Fruit fly (Drosophila melanogaster) whole organism, embryonic: ENCODE results near the gene CG5157.

Source experiments
- BEAF-32 ChIP-seq: fragments of 200-800 bp; sonication (Bioruptor generic); optimal IDR thresholded peaks from 3 replicates; lab custom pipeline; 2017; ENCODE audit warnings: missing biosample characterization, missing genetic modification characterization, mild to moderate bottlenecking, moderate library complexity, missing genetic modification reagents
- CG10209 ChIP-seq: fragments of 200-800 bp; sonication (Bioruptor generic); optimal IDR thresholded peaks from 3 replicates; lab custom pipeline; 2017; ENCODE audit warnings: missing biosample characterization, mild to moderate bottlenecking, missing genetic modification characterization, missing genetic modification reagents
- CG11398 ChIP-seq: fragments of 200-800 bp; sonication (Bioruptor generic); optimal IDR thresholded peaks from 2 replicates; lab custom pipeline; 2016; ENCODE audit warnings: missing biosample characterization, missing genetic modification characterization
- CG11560 ChIP-seq: fragments of 200-800 bp; sonication (Bioruptor generic); IDR thresholded peaks from 3 replicates; pipeline ENCODE4 v1.3.6; 2022; ENCODE audit warnings: missing biosample characterization, missing genetic modification characterization
- CG12219 ChIP-seq: fragments of 200-800 bp; sonication (Bioruptor generic); optimal IDR thresholded peaks from 3 replicates; lab custom pipeline; 2018; ENCODE audit warnings: missing biosample characterization, mild to moderate bottlenecking, missing genetic modification characterization
- CG13287 ChIP-seq: fragments of 200-800 bp; sonication (Bioruptor generic); IDR thresholded peaks from 2 replicates; pipeline ENCODE4 v1.3.6; 2022; ENCODE audit warnings: missing biosample characterization, missing genetic modification characterization; ENCODE audit not compliant: partially characterized antibody
- CG13424 ChIP-seq: fragments of 200-800 bp; sonication (Bioruptor generic); optimal IDR thresholded peaks from 2 replicates; lab custom pipeline; 2019; ENCODE audit warnings: missing biosample characterization, mild to moderate bottlenecking, missing genetic modification characterization, moderate library complexity
- CG15479 ChIP-seq: fragments of 200-800 bp; sonication (Bioruptor generic); optimal IDR thresholded peaks from 3 replicates; lab custom pipeline; 2019; ENCODE audit warnings: missing biosample characterization, mild to moderate bottlenecking, missing genetic modification characterization, moderate library complexity
- CG17829 ChIP-seq: fragments of 200-800 bp; optimal IDR thresholded peaks from 2 replicates; lab custom pipeline; 2019; ENCODE audit warnings: missing biosample characterization, mild to moderate bottlenecking, missing genetic modification characterization, moderate library complexity
- CG18262 ChIP-seq: fragments of 200-800 bp; optimal IDR thresholded peaks from 3 replicates; lab custom pipeline; 2019; ENCODE audit warnings: missing biosample characterization, mild to moderate bottlenecking, missing genetic modification characterization, moderate library complexity
- CG30403 ChIP-seq: fragments of 200-800 bp; sonication (Bioruptor generic); optimal IDR thresholded peaks from 3 replicates; lab custom pipeline; 2016; ENCODE audit warnings: missing biosample characterization, missing genetic modification characterization
- CG31441 ChIP-seq: fragments of 200-800 bp; sonication (Bioruptor generic); IDR thresholded peaks from 2 replicates; pipeline ENCODE4 v1.3.6; 2022; ENCODE audit warnings: missing biosample characterization, missing genetic modification characterization
- CG4707 ChIP-seq: fragments of 200-800 bp; sonication (Bioruptor generic); optimal IDR thresholded peaks from 2 replicates; lab custom pipeline; 2018; ENCODE audit warnings: missing biosample characterization, mild to moderate bottlenecking, missing genetic modification characterization, moderate library complexity
- CG6765 ChIP-seq: fragments of 200-800 bp; sonication (Bioruptor generic); optimal IDR thresholded peaks from 3 replicates; lab custom pipeline; 2017; ENCODE audit warnings: missing biosample characterization, mild to moderate bottlenecking, missing genetic modification characterization
- CG6854 ChIP-seq: fragments of 200-800 bp; sonication (Bioruptor generic); optimal IDR thresholded peaks from 3 replicates; lab custom pipeline; 2017; ENCODE audit warnings: missing biosample characterization, mild to moderate bottlenecking, missing genetic modification characterization
- CG7357 ChIP-seq: fragments of 200-800 bp; sonication (Bioruptor generic); IDR thresholded peaks from 3 replicates; pipeline ENCODE4 v1.3.6; 2022; ENCODE audit warnings: missing biosample characterization, missing genetic modification characterization
- CG7372 ChIP-seq: fragments of 200-800 bp; sonication (Bioruptor generic); IDR thresholded peaks from 2 replicates; pipeline ENCODE4 v1.3.6; 2022; ENCODE audit warnings: missing biosample characterization, missing genetic modification characterization
- CG8359 ChIP-seq: fragments of 200-800 bp; sonication (Bioruptor generic); optimal IDR thresholded peaks from 2 replicates; lab custom pipeline; 2017; ENCODE audit warnings: missing biosample characterization, mild to moderate bottlenecking, missing genetic modification characterization, borderline replicate concordance
- Deaf1 ChIP-seq: fragments of 200-800 bp; optimal IDR thresholded peaks from 3 replicates; lab custom pipeline; 2019; ENCODE audit warnings: missing biosample characterization, mild to moderate bottlenecking, missing genetic modification characterization, moderate library complexity
- Doc3 ChIP-seq: fragments of 200-800 bp; sonication (Bioruptor generic); IDR thresholded peaks from 3 replicates; pipeline ENCODE4 v1.3.6; 2022; ENCODE audit warnings: missing biosample characterization, missing genetic modification characterization; ENCODE audit not compliant: partially characterized antibody
- Dref ChIP-seq: fragments of 200-800 bp; sonication (Bioruptor generic); IDR thresholded peaks from 2 replicates; pipeline ENCODE4 v1.3.6; 2022; ENCODE audit warnings: missing biosample characterization, missing genetic modification characterization
- Ets65A ChIP-seq: fragments of 200-800 bp; sonication (Bioruptor generic); peaks from one replicate; lab custom pipeline; 2016; ENCODE audit warnings: missing biosample characterization, missing genetic modification characterization
- Fer3 ChIP-seq: fragments of 200-800 bp; sonication (Bioruptor generic); optimal IDR thresholded peaks from 2 replicates; lab custom pipeline; 2018; ENCODE audit warnings: missing biosample characterization, mild to moderate bottlenecking, missing genetic modification characterization, moderate library complexity
- HHEX ChIP-seq: fragments of 200-800 bp; sonication (Bioruptor generic); optimal IDR thresholded peaks from 3 replicates; lab custom pipeline; 2017; ENCODE audit warnings: missing biosample characterization, mild to moderate bottlenecking, missing genetic modification characterization, missing genetic modification reagents
- Hmx ChIP-seq: fragments of 200-800 bp; sonication (Bioruptor generic); optimal IDR thresholded peaks from 2 replicates; lab custom pipeline; 2016; ENCODE audit warnings: missing biosample characterization, missing genetic modification characterization
- Kr ChIP-seq: fragments of 200-800 bp; sonication (Bioruptor generic); optimal IDR thresholded peaks from 2 replicates; lab custom pipeline; 2017; ENCODE audit warnings: missing biosample characterization, mild to moderate bottlenecking, missing genetic modification characterization
- Mes4 ChIP-seq: fragments of 200-800 bp; sonication (Bioruptor generic); optimal IDR thresholded peaks from 2 replicates; lab custom pipeline; 2016; ENCODE audit warnings: missing biosample characterization, missing genetic modification characterization
- Myb ChIP-seq: fragments of 200-800 bp; sonication (Bioruptor generic); optimal IDR thresholded peaks from 2 replicates; lab custom pipeline; 2016; ENCODE audit warnings: missing biosample characterization, missing genetic modification characterization
- Oli ChIP-seq: fragments of 200-800 bp; sonication (Bioruptor generic); optimal IDR thresholded peaks from 2 replicates; lab custom pipeline; 2018; ENCODE audit warnings: missing biosample characterization, mild to moderate bottlenecking, missing genetic modification characterization, moderate library complexity
- Ssrp ChIP-seq: fragments of 200-800 bp; sonication (Bioruptor generic); optimal IDR thresholded peaks from 2 replicates; lab custom pipeline; 2018; ENCODE audit warnings: missing biosample characterization, mild to moderate bottlenecking, missing genetic modification characterization, moderate library complexity
- Trl ChIP-seq, 3 experiments: fragments of >200 bp in 2 of 3; fragments of 200-800 bp in 1 of 3; sonication (Bioruptor generic) in 1 of 3; optimal IDR thresholded peaks; 2 replicates in 1 of 3; 3 replicates in 2 of 3; lab custom pipeline; 2016 to 2017; ENCODE audit warnings: missing biosample characterization in 1 of 3, missing genetic modification characterization in 1 of 3
- Xbp1 ChIP-seq: fragments of 200-800 bp; sonication (Bioruptor generic); optimal IDR thresholded peaks from 3 replicates; lab custom pipeline; 2016; ENCODE audit warnings: missing biosample characterization, mild to moderate bottlenecking, missing genetic modification characterization
- ab ChIP-seq: fragments of 200-800 bp; sonication (Bioruptor generic); optimal IDR thresholded peaks from 2 replicates; lab custom pipeline; 2016; ENCODE audit warnings: missing biosample characterization, missing genetic modification characterization
- bsh ChIP-seq, 2 experiments: fragments of 200-800 bp; sonication (Bioruptor generic); optimal IDR thresholded peaks; 2 replicates each; lab custom pipeline; 2017 to 2018; ENCODE audit warnings: mild to moderate bottlenecking in 2 of 2, missing biosample characterization in 2 of 2, missing genetic modification characterization in 2 of 2, moderate library complexity in 1 of 2
- emc ChIP-seq: fragments of 200-800 bp; sonication (Bioruptor generic); optimal IDR thresholded peaks from 2 replicates; lab custom pipeline; 2016; ENCODE audit warnings: missing biosample characterization, missing genetic modification characterization
- fd3F ChIP-seq: fragments of 200-800 bp; sonication (Bioruptor generic); optimal IDR thresholded peaks from 2 replicates; lab custom pipeline; 2018; ENCODE audit warnings: missing biosample characterization, mild to moderate bottlenecking, missing genetic modification characterization, moderate library complexity
- ftz-f1 ChIP-seq: fragments of 200-800 bp; sonication (Bioruptor generic); optimal IDR thresholded peaks from 2 replicates; lab custom pipeline; 2016; ENCODE audit warnings: missing biosample characterization, missing genetic modification characterization
- maf-S ChIP-seq: fragments of 200-800 bp; sonication (Bioruptor generic); optimal IDR thresholded peaks from 2 replicates; lab custom pipeline; 2016; ENCODE audit warnings: missing biosample characterization, missing genetic modification characterization
- mld ChIP-seq: fragments of 200-800 bp; sonication (Bioruptor generic); IDR thresholded peaks from 3 replicates; pipeline ENCODE4 v1.3.6; 2022; ENCODE audit warnings: missing biosample characterization, missing genetic modification characterization; ENCODE audit not compliant: partially characterized antibody
- nerfin-1 ChIP-seq: fragments of 200-800 bp; sonication (Bioruptor generic); optimal IDR thresholded peaks from 3 replicates; lab custom pipeline; 2019; ENCODE audit warnings: missing biosample characterization, mild to moderate bottlenecking, missing genetic modification characterization, moderate library complexity
- nerfin-2 ChIP-seq: fragments of 200-800 bp; sonication (Bioruptor generic); IDR thresholded peaks from 2 replicates; pipeline ENCODE4 v1.3.6; 2022; ENCODE audit warnings: missing biosample characterization, missing genetic modification characterization; ENCODE audit not compliant: partially characterized antibody
- otp ChIP-seq: fragments of 200-800 bp; sonication (Bioruptor generic); IDR thresholded peaks from 3 replicates; pipeline ENCODE4, ENCODE4 v1.3.6; 2022; ENCODE audit warnings: missing biosample characterization, missing genetic modification characterization
- pita ChIP-seq: fragments of 200-800 bp; sonication (Bioruptor generic); optimal IDR thresholded peaks from 2 replicates; lab custom pipeline; 2017; ENCODE audit warnings: missing biosample characterization, mild to moderate bottlenecking, missing genetic modification characterization
- prd ChIP-seq, 3 experiments: fragments of >200 bp in 2 of 3; fragments of 200-800 bp in 1 of 3; sonication (Bioruptor generic) in 1 of 3; optimal IDR thresholded peaks in 2 of 3; IDR thresholded peaks in 1 of 3; 2 replicates in 2 of 3; 3 replicates in 1 of 3; pipeline versions ENCODE4 v1.3.6 to Lab custom; 2017 to 2022; ENCODE audit warnings: missing biosample characterization in 1 of 3, missing genetic modification characterization in 1 of 3
- sc ChIP-seq, 3 experiments: fragments of >200 bp in 2 of 3; fragments of 200-800 bp in 1 of 3; sonication (Bioruptor generic) in 1 of 3; optimal IDR thresholded peaks; 2 replicates in 2 of 3; 3 replicates in 1 of 3; lab custom pipeline; 2017; ENCODE audit warnings: mild to moderate bottlenecking in 1 of 3, missing biosample characterization in 1 of 3, missing genetic modification characterization in 1 of 3, missing genetic modification reagents in 1 of 3
- sim ChIP-seq: fragments of 200-800 bp; sonication (Bioruptor generic); IDR thresholded peaks from 2 replicates; pipeline ENCODE4 v1.3.6; 2022; ENCODE audit warnings: missing biosample characterization, missing genetic modification characterization
- yki ChIP-seq: fragments of >200 bp; optimal IDR thresholded peaks from 3 replicates; lab custom pipeline; 2018
- zf30C ChIP-seq: fragments of 200-800 bp; sonication (Bioruptor generic); optimal IDR thresholded peaks from 3 replicates; lab custom pipeline; 2018; ENCODE audit warnings: missing biosample characterization, mild to moderate bottlenecking, missing genetic modification characterization
- zfh1 ChIP-seq: fragments of 200-800 bp; sonication (Bioruptor generic); IDR thresholded peaks from 3 replicates; pipeline ENCODE4 v1.3.6; 2022; ENCODE audit warnings: missing biosample characterization, missing genetic modification characterization

CG5157 gene

DNA sequence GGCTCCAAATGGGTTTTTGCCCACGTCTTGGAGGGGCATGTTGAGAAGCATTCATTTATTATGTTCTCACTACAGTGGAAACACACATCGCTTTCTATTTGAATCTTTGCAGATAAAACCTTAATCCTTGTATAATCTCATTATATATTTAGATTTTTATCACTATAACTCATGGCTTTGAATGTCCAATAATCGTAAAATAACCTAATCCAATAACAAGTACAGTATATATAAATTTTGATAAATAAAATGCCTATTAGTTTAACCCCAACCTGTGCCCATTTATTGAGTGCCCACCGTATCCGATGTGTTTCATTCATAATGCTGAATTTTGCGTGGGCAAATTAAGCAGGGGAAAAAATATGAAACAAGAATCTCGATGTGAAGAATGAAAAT is 8.9 kb upstream of the CG5157 start (continued):
- no peak for TF ChIP-seq mld (GFP tag; lab: Robert Waterston, UW)
- TF ChIP-seq Trl (optimal IDR thresholded peaks at IDR 0.05; lab: Kevin White, UChicago): no peak
- TF ChIP-seq Trl (GFP tag; optimal IDR thresholded peaks at IDR 0.05; lab: Kevin White, UChicago): no peak
- TF ChIP-seq zfh1 (GFP tag; lab: Robert Waterston, UW): no peak
- no peak for TF ChIP-seq bsh (GFP tag; optimal IDR thresholded peaks at IDR 0.05; lab: Kevin White, UChicago)
- no peak for TF ChIP-seq Doc3 (GFP tag; lab: Robert Waterston, UW)
- TF ChIP-seq CG31441 (GFP tag; lab: Robert Waterston, UW): peak; percentile 34; the same call in 1 of the 2 replicates
- peak; percentile 44 for TF ChIP-seq CG30403 (GFP tag; lab: Kevin White, UChicago)
- TF ChIP-seq ftz-f1 (GFP tag; lab: Kevin White, UChicago): no peak
- TF ChIP-seq Hmx (GFP tag; lab: Kevin White, UChicago): no peak
- no peak for TF ChIP-seq CG11398 (GFP tag; lab: Kevin White, UChicago)
- peak; percentile 71 for TF ChIP-seq Fer3 (tag; lab: Kevin White, UChicago)
- TF ChIP-seq CG18262 (tag; lab: Kevin White, UChicago): peak; percentile 6
- TF ChIP-seq CG6854: no peak
- TF ChIP-seq nerfin-1 (tag; lab: Kevin White, UChicago): no peak
- TF ChIP-seq sim (GFP tag; lab: Robert Waterston, UW): no peak
- peak; percentile 1 for TF ChIP-seq Deaf1 (tag; lab: Kevin White, UChicago)
- peak; percentile 33 for TF ChIP-seq CG6765 (GFP tag; lab: Kevin White, UChicago)
- no peak for TF ChIP-seq CG4707
- no peak for TF ChIP-seq ab (GFP tag; lab: Kevin White, UChicago)
- TF ChIP-seq BEAF-32 (GFP tag; lab: Kevin White, UChicago): no peak
- TF ChIP-seq zf30C (GFP tag; lab: Kevin White, UChicago): no peak
- peak; percentile 54 for TF ChIP-seq fd3F (GFP tag; lab: Kevin White, UChicago)
- no peak for TF ChIP-seq emc (GFP tag; lab: Kevin White, UChicago)
- no peak for TF ChIP-seq Myb (GFP tag; lab: Kevin White, UChicago)
- no peak for TF ChIP-seq CG12219
- TF ChIP-seq Oli: peak; percentile 25
- 0 out of 3 replicates have a peak, but pooled peaks have one; percentile 17 for TF ChIP-seq CG7357
- TF ChIP-seq CG17829: no peak
- TF ChIP-seq CG10209 (GFP tag; lab: Kevin White, UChicago): peak; percentile 29
- no peak for TF ChIP-seq pita
- no peak for TF ChIP-seq CG8359 (GFP tag; lab: Kevin White, UChicago)
- no peak for TF ChIP-seq Dref
- no peak for TF ChIP-seq yki (lab: Kevin White, UChicago)
- no peak for TF ChIP-seq sc (optimal IDR thresholded peaks at IDR 0.05; lab: Kevin White, UChicago)
- TF ChIP-seq sc (GFP tag; optimal IDR thresholded peaks at IDR 0.05; lab: Kevin White, UChicago): no peak
- TF ChIP-seq Mes4: no peak
- peak; percentile 21 for TF ChIP-seq Xbp1
- no peak for TF ChIP-seq CG15479
- 0 out of 2 replicates have a peak, but pooled peaks have one; percentile 25 for TF ChIP-seq CG7372
- no peak for TF ChIP-seq HHEX (GFP tag; lab: Kevin White, UChicago)
- TF ChIP-seq otp (GFP tag; lab: Robert Waterston, UW): no peak
- no peak for TF ChIP-seq prd (optimal IDR thresholded peaks at IDR 0.05; lab: Kevin White, UChicago)
- TF ChIP-seq prd (GFP tag; IDR thresholded peaks at IDR 0.05; lab: Robert Waterston, UW): no peak
- peak; percentile 55 for TF ChIP-seq CG13424 (tag; lab: Kevin White, UChicago)
- no peak for TF ChIP-seq CG13287
- no peak for TF ChIP-seq nerfin-2 (GFP tag; lab: Robert Waterston, UW)
- no peak for TF ChIP-seq Kr (GFP tag; lab: Kevin White, UChicago)
- TF ChIP-seq Ssrp (tag; lab: Kevin White, UChicago): peak; percentile 4
- TF ChIP-seq maf-S (GFP tag; lab: Kevin White, UChicago): no peak
- peak; percentile 83 for TF ChIP-seq Ets65A (GFP tag; lab: Kevin White, UChicago)
- TF ChIP-seq CG11560 (tag; lab: Robert Waterston, UW): 0 out of 3 replicates have a peak, but pooled peaks have one; percentile 24
